Worm (Caenorhabditis elegans) whole organism, L4/young adult: ENCODE data around the gene sor-1.
A peak's percentile ranks its signal among the peaks of the same experiment; 100 is the strongest.

Source experiments
- W03F9.2 ChIP-seq: fragments of 150-350 bp; optimal IDR thresholded peaks from 2 replicates; lab custom pipeline; 2014; ENCODE audit warnings: missing biosample characterization, missing genetic modification characterization
- dao-5 ChIP-seq: sonication (generic microtip); optimal IDR thresholded peaks from 2 replicates; lab custom pipeline; 2016; ENCODE audit warnings: missing genotype, missing genetic modification characterization, moderate library complexity, missing compliant biosample characterization
- him-1 ChIP-seq: sonication (generic microtip); optimal IDR thresholded peaks from 2 replicates; lab custom pipeline; 2016; ENCODE audit warnings: missing genotype, missing genetic modification reagents, missing genetic modification characterization, missing compliant biosample characterization

The sor-1 gene

ce11 chrIII:8400478-8400877 lies 17.5 kb upstream of the sor-1 start:
- no peak for TF ChIP-seq him-1 (tag; lab: Kevin White, UChicago)
- TF ChIP-seq dao-5 (tag; lab: Kevin White, UChicago), result no peak
- no peak for TF ChIP-seq W03F9.2 (tag; lab: Kevin White, UChicago)

DNA sequence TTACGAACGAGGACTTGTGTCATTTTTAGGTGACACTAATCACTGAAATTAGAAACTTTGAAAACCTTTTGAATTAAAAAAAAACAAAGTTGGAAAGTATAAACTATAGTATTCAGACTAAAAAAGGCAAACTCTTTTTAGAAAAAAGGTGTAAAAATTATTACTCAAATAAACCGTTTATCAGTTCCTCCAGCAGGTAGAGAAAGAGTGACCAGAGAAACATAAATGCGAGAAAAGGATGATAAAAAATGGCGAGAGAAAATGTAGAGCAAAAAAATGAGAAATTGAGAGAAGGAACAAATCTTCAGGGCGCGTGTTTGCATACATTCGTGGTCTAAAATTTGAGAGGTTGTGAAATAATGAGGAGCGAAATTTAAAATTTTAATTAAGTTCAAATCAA lies 16.1 kb upstream of the sor-1 start, which contains the start of gene lap-1:
lap-1 (minus strand) TSS at position 42 of the 400 bp plus-strand sequence.
- no peak for TF ChIP-seq dao-5 (tag; lab: Kevin White, UChicago)
- TF ChIP-seq him-1 (tag; lab: Kevin White, UChicago), result no peak
- no peak for TF ChIP-seq W03F9.2 (tag; lab: Kevin White, UChicago)

DNA sequence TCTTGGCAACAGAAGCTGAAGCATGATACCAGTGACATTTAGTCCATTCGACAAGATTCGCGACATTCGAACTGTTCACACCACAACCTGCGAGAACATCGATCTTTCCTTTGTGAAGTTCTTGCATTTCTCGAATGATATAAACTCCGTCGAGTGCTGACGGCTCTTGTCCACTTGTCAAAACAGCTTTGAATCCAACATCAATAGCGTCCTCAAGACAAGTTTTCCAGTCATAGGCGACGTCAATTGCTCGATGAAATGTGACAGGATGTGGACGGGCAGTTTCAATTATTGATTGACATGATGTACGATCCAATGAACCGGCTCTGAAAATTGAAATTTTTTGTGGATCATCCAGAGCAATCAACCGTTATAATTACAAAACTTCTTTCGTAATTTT lies 15.3 kb upstream of the sor-1 start:
- no peak for TF ChIP-seq him-1 (tag; lab: Kevin White, UChicago)
- no peak for TF ChIP-seq dao-5 (tag; lab: Kevin White, UChicago)
- TF ChIP-seq W03F9.2 (tag; lab: Kevin White, UChicago), result no peak

DNA sequence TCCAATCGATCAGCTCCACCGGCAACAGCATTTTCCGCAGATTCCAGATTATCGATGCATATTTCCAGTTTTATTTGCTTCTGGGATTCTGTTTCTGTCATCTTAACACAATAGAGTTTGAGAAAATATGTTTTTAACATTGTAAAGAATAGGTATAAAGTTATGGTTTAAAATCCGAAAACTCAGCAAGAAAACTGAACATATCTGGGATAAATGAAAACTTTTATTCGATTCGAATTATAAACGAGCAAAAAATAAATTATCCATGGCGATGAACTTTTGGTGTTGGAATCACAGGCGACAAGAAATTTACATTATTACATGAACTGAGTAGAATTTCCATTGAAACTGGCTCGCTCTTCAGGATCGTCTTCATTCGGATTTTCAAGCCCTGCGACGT lies 14.5 kb upstream of the sor-1 start, which contains the start of gene cutc-1:
cutc-1 (minus strand) TSS at position 101 of the 400 bp plus-strand sequence.
- no peak for TF ChIP-seq dao-5 (tag; lab: Kevin White, UChicago)
- no peak for TF ChIP-seq W03F9.2 (tag; lab: Kevin White, UChicago)
- no peak for TF ChIP-seq him-1 (tag; lab: Kevin White, UChicago)

DNA sequence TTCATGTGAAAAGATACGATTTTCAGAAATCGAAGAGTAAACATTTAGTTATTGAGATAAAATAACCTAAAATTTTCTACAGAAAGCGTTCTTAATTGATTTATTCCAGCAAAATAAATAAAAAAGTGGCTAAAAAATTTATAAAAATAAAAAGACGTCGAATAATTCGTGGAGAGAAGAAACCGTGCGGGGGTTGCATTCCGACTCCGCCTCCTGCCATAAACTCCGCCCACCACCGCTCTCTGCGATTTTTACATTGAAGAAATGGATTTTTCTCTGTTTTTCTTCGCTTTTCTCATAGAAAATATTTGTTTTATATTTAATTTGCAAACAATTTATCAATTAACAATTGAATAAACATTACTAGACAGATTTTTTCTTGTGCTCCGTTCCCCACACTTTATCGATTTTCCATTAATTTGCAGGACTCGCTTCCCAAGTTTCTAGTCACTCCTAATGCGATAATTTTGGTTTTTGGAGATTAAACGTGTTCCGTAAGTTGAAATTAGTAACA lies 12.5 kb upstream of the sor-1 start, which contains the start of the genes ubxn-4 and cyy-1:
ubxn-4 (minus strand) TSS at position 114 of the 514 bp plus-strand sequence.
cyy-1 (plus strand) TSS at position 426 of the 514 bp plus-strand sequence.
- peak; percentile 15 for TF ChIP-seq W03F9.2 (tag; lab: Kevin White, UChicago)
- TF ChIP-seq dao-5 (tag; lab: Kevin White, UChicago), result no peak

ce11 chrIII:8409166-8409565 lies 8.8 kb upstream of the sor-1 start, which contains the start of gene ZK353.9:
Gene ZK353.9, plus strand, starts transcription at chrIII:8409496.
- TF ChIP-seq dao-5 (tag; lab: Kevin White, UChicago), result no peak
- TF ChIP-seq him-1 (tag; lab: Kevin White, UChicago), result no peak

ce11 chrIII:8410747-8411146 lies 7.2 kb upstream of the sor-1 start:
- TF ChIP-seq him-1 (tag; lab: Kevin White, UChicago), result no peak
- TF ChIP-seq W03F9.2 (tag; lab: Kevin White, UChicago), result no peak
- no peak for TF ChIP-seq dao-5 (tag; lab: Kevin White, UChicago)

ce11 chrIII:8411976-8412375 lies 6.0 kb upstream of the sor-1 start:
- TF ChIP-seq him-1 (tag; lab: Kevin White, UChicago) (no peak), W03F9.2 (tag; lab: Kevin White, UChicago) (no peak), dao-5 (tag; lab: Kevin White, UChicago) (no peak)

DNA sequence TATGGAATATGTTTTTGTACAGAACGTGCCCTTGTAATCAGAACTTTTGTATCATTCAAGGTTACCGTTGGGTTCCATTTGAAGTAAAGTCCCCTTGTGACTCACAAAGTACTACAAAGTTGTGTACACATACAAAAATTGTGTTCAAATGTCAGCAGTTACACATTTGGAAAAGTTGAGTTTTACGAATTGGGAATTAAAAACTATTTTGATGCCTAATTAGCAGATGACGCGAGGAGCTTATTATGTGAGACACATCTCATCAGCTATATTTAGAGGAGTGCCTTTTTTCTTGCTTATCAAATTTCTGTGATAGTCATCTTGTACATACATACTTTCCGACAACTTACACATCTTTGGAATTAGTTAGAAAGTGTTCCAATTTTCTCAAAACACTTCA lies 4.5 kb upstream of the sor-1 start:
- no peak for TF ChIP-seq W03F9.2 (tag; lab: Kevin White, UChicago)
- no peak for TF ChIP-seq him-1 (tag; lab: Kevin White, UChicago)
- TF ChIP-seq dao-5 (tag; lab: Kevin White, UChicago), result no peak

- TF ChIP-seq him-1 (tag; lab: Kevin White, UChicago), result no peak
Observed at ce11 chrIII:8416871-8417191, 1.1 kb upstream of the sor-1 start.

DNA sequence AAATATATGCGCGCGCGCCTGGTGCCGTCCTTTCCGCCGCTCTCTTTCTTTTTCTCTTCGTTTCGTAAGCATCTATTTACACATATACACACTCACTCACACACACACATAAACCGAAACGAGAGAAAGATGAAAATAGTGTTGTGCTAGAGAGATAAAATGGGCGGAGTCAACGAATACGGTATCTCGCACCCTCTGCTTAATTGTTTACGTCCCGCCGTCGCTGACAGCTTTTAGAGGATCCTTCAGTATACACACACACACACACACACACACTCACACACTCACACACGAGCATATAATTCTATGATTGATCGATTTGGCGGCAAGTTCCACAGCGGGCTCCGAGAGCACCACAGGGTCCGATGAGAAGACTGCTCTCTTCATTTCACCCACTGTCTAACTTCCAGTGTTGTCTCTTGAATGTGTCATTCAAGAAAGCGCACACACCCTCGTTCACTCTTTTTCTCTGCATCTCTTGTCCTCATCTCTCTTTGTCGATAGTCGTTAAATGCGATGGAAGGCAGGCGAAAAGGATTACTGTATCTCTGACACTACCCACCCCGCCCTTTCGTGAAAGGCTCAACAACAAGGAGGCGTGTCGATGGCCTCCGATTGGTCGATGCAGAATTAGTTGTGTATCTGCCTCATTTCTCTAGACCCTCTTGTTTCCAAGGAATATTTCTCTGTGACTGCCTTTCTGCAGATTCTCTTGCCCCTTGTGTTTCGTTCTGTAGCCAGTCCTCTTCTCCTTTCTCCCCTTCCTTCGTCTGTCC lies 588 bp upstream of the sor-1 start:
- TF ChIP-seq W03F9.2 (tag; lab: Kevin White, UChicago), result peak; percentile 78
- peak; percentile 95 for TF ChIP-seq him-1 (tag; lab: Kevin White, UChicago)
- TF ChIP-seq dao-5 (tag; lab: Kevin White, UChicago), result peak; percentile 29

- TF ChIP-seq dao-5 (tag; lab: Kevin White, UChicago) (peak; percentile 56), him-1 (tag; lab: Kevin White, UChicago) (peak; percentile 61), W03F9.2 (tag; lab: Kevin White, UChicago) (no peak)
Observed at ce11 chrIII:8425076-8425475, 7.1 kb downstream of the sor-1 start.

DNA sequence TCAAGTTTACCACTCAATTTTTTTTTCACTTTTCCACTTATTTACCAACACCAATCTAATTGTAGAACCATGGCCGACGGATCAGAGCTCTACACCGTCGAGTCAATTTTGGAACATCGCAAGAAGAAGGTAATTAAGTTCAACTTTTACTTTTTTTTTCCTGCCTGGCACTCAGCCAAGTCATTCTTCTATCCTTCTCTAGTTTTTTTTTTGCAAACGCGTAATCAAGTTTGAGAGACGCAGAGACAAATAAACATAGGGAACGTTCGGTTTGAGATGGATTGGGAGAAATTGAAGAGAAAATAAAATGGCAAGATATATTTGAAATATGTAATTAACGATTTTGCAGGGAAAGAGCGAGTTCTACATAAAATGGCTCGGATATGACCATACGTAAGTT lies 8.3 kb downstream of the sor-1 start, which contains the start of gene cec-1:
cec-1 (plus strand) TSS at position 63 of the 400 bp plus-strand sequence.
- no peak for TF ChIP-seq him-1 (tag; lab: Kevin White, UChicago)

DNA sequence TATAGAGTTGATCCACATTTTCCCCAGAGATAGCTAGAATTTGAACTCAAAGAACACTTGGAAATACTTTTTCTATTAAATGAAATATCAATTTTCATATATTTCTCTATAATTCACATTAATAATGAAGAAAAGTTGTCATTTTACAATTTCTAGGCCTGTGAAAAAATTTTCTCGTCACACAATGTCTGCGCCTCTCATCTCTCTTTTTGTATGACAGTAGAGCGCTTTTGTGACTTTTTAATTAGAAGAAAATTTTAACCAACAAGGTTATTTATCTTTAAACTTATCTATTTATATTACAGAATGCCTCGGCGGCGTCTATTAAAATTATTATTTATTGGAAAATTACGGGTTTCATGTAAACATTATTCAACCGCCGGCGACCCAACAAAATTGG lies 11.1 kb downstream of the sor-1 start, which contains the start of gene ZK1236.1:
ZK1236.1 (plus strand) TSS at position 263 of the 400 bp plus-strand sequence.
- no peak for TF ChIP-seq dao-5 (tag; lab: Kevin White, UChicago)
- TF ChIP-seq W03F9.2 (tag; lab: Kevin White, UChicago), result no peak
- no peak for TF ChIP-seq him-1 (tag; lab: Kevin White, UChicago)
